Worm (Caenorhabditis elegans): ENCODE measurements around the gene ipla-5.

The ipla-5 gene

ce11 chrIV:8722801-8723200 lies 7.8 kb downstream of the ipla-5 start:
- TF ChIP-seq flh-1 (GFP tag; optimal IDR thresholded peaks at IDR 0.05) (no peak), mab-5 (tag; optimal IDR thresholded peaks at IDR 0.05) (no peak), elt-3 (tag; optimal IDR thresholded peaks at IDR 0.05) (no peak), ceh-39 (tag; optimal IDR thresholded peaks at IDR 0.05) (no peak), bed-3 (GFP tag; optimal IDR thresholded peaks at IDR 0.05) (no peak), drap-1 (GFP tag; optimal IDR thresholded peaks at IDR 0.05) (no peak), lsy-2 (tag; optimal IDR thresholded peaks at IDR 0.05) (no peak), sem-2 (GFP tag; optimal IDR thresholded peaks at IDR 0.05) (no peak), zip-8 (tag; optimal IDR thresholded peaks at IDR 0.05) (peak; percentile 51), nhr-28 (tag; optimal IDR thresholded peaks at IDR 0.05) (no peak), hlh-1 (tag; optimal IDR thresholded peaks at IDR 0.05) (no peak), lin-13 (tag; optimal IDR thresholded peaks at IDR 0.05) (no peak), sptf-1 (tag; optimal IDR thresholded peaks at IDR 0.05) (no peak), ztf-11 (tag; optimal IDR thresholded peaks at IDR 0.05) (no peak), cnd-1 (tag; optimal IDR thresholded peaks at IDR 0.05) (peak; percentile 87), blmp-1 (tag; optimal IDR thresholded peaks at IDR 0.05) (no peak), ceh-43 (GFP tag; optimal IDR thresholded peaks at IDR 0.05) (no peak), mls-2 (tag; optimal IDR thresholded peaks at IDR 0.05) (no peak), nhr-12 (tag; optimal IDR thresholded peaks at IDR 0.05) (no peak), snpc-4 (tag; optimal IDR thresholded peaks at IDR 0.05) (no peak), mep-1 (tag; optimal IDR thresholded peaks at IDR 0.05) (no peak), nhr-76 (tag; optimal IDR thresholded peaks at IDR 0.05) (no peak), nhr-237 (tag; optimal IDR thresholded peaks at IDR 0.05) (no peak), ham-2 (GFP tag; optimal IDR thresholded peaks at IDR 0.05) (no peak), lin-32 (GFP tag; optimal IDR thresholded peaks at IDR 0.05) (no peak), pha-4 (tag; optimal IDR thresholded peaks at IDR 0.05) (no peak), M03D4.4 (tag; optimal IDR thresholded peaks at IDR 0.05) (no peak), ces-1 (GFP tag; optimal IDR thresholded peaks at IDR 0.05) (peak; percentile 35), unc-39 (tag; optimal IDR thresholded peaks at IDR 0.05) (no peak), nhr-2 (tag; optimal IDR thresholded peaks at IDR 0.05) (peak; percentile 79)

DNA sequence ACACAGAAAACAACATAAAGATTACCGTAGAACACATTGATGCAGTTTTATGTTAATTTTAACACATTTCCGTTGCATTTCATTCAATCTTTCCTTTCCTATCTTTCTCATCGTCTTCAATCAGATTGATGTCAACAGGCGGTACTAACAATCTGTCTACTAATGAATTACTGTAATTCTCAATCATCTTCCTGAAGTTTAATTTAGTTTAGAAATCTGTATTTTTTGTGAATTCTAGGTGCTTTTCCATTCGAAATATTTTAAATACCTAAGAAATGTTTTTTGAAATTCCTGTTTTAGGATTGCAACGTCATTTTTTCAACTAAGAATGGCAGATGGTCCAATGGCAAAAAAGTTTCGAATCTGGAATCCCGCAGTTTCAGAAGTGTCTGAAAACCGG lies 8.7 kb downstream of the ipla-5 start, which contains the start of gene F21D5.9:
Gene F21D5.9 (plus strand): TSS at position 301 of the 400 bp plus-strand sequence.
- TF ChIP-seq ham-2 (GFP tag; optimal IDR thresholded peaks at IDR 0.05) (no peak), unc-62 (GFP tag; optimal IDR thresholded peaks at IDR 0.05) (no peak), lin-13 (tag; optimal IDR thresholded peaks at IDR 0.05) (no peak), tbx-8 (GFP tag; optimal IDR thresholded peaks at IDR 0.05) (no peak), ceh-39 (tag; optimal IDR thresholded peaks at IDR 0.05) (no peak), mls-2 (tag; optimal IDR thresholded peaks at IDR 0.05) (no peak), nhr-12 (tag; optimal IDR thresholded peaks at IDR 0.05) (no peak), nhr-28 (tag; optimal IDR thresholded peaks at IDR 0.05) (no peak), mab-5 (tag; optimal IDR thresholded peaks at IDR 0.05) (no peak)

DNA sequence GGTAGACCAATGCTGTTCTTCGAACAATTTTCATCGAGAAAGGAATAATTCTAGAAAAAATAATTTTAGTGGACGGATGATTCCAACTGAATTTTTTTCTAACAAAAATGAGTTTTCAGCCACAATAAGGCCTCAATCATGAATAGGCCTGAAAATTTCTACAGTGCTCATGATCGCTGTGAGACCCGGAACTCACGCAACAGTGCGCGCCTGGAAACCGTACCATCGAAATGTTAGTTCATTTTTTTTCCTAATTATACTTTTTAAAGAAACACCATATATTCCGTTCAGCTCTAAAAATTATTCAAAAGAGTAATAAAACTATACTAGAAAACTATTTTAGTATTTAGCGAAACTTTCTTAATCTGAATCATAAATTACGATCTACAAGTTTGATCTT lies 9.9 kb downstream of the ipla-5 start:
- TF ChIP-seq mab-5 (tag; optimal IDR thresholded peaks at IDR 0.05) (no peak), unc-62 (GFP tag; optimal IDR thresholded peaks at IDR 0.05) (no peak), ceh-39 (tag; optimal IDR thresholded peaks at IDR 0.05) (no peak)

DNA sequence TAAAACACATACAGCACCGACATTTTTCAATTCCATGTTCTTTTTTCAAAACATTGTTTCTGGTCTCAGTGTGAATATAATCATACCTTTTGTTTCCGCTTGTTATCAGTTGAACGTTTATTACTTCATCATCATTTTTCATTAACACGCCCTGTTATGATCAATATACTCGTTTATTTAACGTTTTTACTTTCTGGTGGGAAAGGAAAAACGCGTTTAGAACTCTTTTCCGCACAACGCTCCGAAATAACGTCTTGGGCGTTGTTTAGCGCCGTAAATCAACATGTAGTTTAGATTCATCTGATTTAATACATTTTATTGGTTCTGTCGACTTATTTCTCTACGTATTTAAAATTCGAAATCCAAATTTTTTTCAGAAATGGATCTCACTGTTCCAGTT lies 10.3 kb downstream of the ipla-5 start, which contains the start of gene pgm-3:
Gene pgm-3 (plus strand): TSS at position 378 of the 400 bp plus-strand sequence.
- TF ChIP-seq unc-62 (GFP tag; optimal IDR thresholded peaks at IDR 0.05) = no peak
- no peak for TF ChIP-seq blmp-1 (tag; optimal IDR thresholded peaks at IDR 0.05)
- TF ChIP-seq drap-1 (GFP tag; optimal IDR thresholded peaks at IDR 0.05) = no peak
- TF ChIP-seq zip-8 (tag; optimal IDR thresholded peaks at IDR 0.05) = no peak
- no peak for TF ChIP-seq M03D4.4 (tag; optimal IDR thresholded peaks at IDR 0.05)
- TF ChIP-seq mep-1 (tag; optimal IDR thresholded peaks at IDR 0.05) = no peak
- no peak for TF ChIP-seq ceh-43 (GFP tag; optimal IDR thresholded peaks at IDR 0.05)
- TF ChIP-seq sptf-1 (tag; optimal IDR thresholded peaks at IDR 0.05) = no peak
- no peak for TF ChIP-seq ces-1 (GFP tag; optimal IDR thresholded peaks at IDR 0.05)
- TF ChIP-seq flh-1 (GFP tag; optimal IDR thresholded peaks at IDR 0.05) = no peak
- TF ChIP-seq nhr-12 (tag; optimal IDR thresholded peaks at IDR 0.05) = no peak
- no peak for TF ChIP-seq lsy-2 (tag; optimal IDR thresholded peaks at IDR 0.05)
- no peak for TF ChIP-seq nhr-76 (tag; optimal IDR thresholded peaks at IDR 0.05)
- no peak for TF ChIP-seq elt-1 (tag; optimal IDR thresholded peaks at IDR 0.05; ENCODE audit: borderline replicate concordance, insufficient read depth)
- TF ChIP-seq lin-32 (GFP tag; optimal IDR thresholded peaks at IDR 0.05) = no peak
- TF ChIP-seq cnd-1 (tag; optimal IDR thresholded peaks at IDR 0.05) = no peak
- no peak for TF ChIP-seq nhr-237 (tag; optimal IDR thresholded peaks at IDR 0.05)
- TF ChIP-seq pha-4 (tag; optimal IDR thresholded peaks at IDR 0.05) = no peak
- no peak for TF ChIP-seq tbx-8 (GFP tag; optimal IDR thresholded peaks at IDR 0.05)
- TF ChIP-seq bed-3 (GFP tag; optimal IDR thresholded peaks at IDR 0.05) = no peak
